Worm (Caenorhabditis elegans) whole organism, L3 larva: ENCODE data around the gene F26F4.12.

Experiments
- nfya-1 ChIP-seq: sonication (generic microtip); optimal IDR thresholded peaks from 2 replicates; lab custom pipeline; 2017; ENCODE audit warnings: missing genetic modification characterization, mild to moderate bottlenecking, missing compliant biosample characterization, antibody characterized with exemption, moderate library complexity; ENCODE audit not compliant: insufficient read depth
- nhr-28 ChIP-seq: fragments of 150-350 bp; optimal IDR thresholded peaks from 2 replicates; lab custom pipeline; 2014; ENCODE audit warnings: missing biosample characterization, missing genetic modification characterization
- unc-62 ChIP-seq: fragments of 150-350 bp; sonication (generic microtip); optimal IDR thresholded peaks from 4 replicates; lab custom pipeline; 2014; ENCODE audit warnings: missing biosample characterization, missing genetic modification reagents, missing genetic modification characterization

- no peak for TF ChIP-seq nhr-28 (tag; lab: Kevin White, UChicago)
- no peak for TF ChIP-seq nfya-1 (tag; lab: Kevin White, UChicago)
- no peak for TF ChIP-seq unc-62 (GFP tag; lab: Kevin White, UChicago)
Measured at ce11 chrIII:4934896-4935628, 25.2 kb upstream of the F26F4.12 start, which contains the start of gene mrps-18C.
